Fruit fly (Drosophila melanogaster) whole organism: ENCODE measurements around the gene Mob3.

Experiments
- CG8478 ChIP-seq: fragments of >200 bp; optimal IDR thresholded peaks from 2 replicates; lab custom pipeline; 2018; ENCODE audit warnings: inconsistent platforms
- Dll ChIP-seq: fragments of >200 bp; optimal IDR thresholded peaks from 2 replicates; lab custom pipeline; 2017
- EcR ChIP-seq, 2 experiments: fragments of >200 bp; optimal IDR thresholded peaks; 2 replicates each; lab custom pipeline; 2017; ENCODE audit warnings: missing biosample characterization in 2 of 2, missing genetic modification characterization in 2 of 2, missing genetic modification reagents in 2 of 2
- pan ChIP-seq: fragments of >200 bp; optimal IDR thresholded peaks from 2 replicates; lab custom pipeline; 2017
- psq ChIP-seq: fragments of >200 bp; optimal IDR thresholded peaks from 2 replicates; lab custom pipeline; 2017
- usp ChIP-seq: fragments of >200 bp; optimal IDR thresholded peaks from 2 replicates; lab custom pipeline; 2017; ENCODE audit warnings: missing biosample characterization, missing genetic modification characterization, mixed read lengths

Gene Mob3

DNA sequence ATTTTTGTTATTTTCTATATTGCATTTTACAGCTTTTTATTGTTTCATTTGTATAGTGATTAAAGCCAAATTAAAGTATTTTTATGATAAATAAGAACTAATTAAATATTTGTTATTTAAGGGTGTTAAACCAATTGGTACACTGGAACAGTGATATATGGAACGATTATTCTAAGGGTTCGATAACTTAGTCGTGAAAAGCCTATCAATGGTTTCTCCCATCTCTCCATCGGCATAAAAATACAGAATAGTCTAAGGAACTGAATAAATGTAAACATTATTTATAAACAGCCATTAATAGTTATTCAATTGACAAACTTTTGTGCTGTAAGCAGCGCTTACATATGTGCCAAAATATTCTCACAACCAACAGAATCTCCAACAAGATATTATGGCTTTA is at the start of gene Mob3:
TSS of gene Mob3 (plus strand) at position 208 of the 400 bp plus-strand sequence.
- TF ChIP-seq psq (no peak), Dll (lab: Kevin White, UChicago) (no peak), CG8478 (lab: Kevin White, UChicago) (no peak), usp (GFP tag; lab: Kevin White, UChicago) (no peak), EcR (GFP tag; optimal IDR thresholded peaks at IDR 0.05; lab: Kevin White, UChicago) (no peak), pan (lab: Kevin White, UChicago) (no peak)

DNA sequence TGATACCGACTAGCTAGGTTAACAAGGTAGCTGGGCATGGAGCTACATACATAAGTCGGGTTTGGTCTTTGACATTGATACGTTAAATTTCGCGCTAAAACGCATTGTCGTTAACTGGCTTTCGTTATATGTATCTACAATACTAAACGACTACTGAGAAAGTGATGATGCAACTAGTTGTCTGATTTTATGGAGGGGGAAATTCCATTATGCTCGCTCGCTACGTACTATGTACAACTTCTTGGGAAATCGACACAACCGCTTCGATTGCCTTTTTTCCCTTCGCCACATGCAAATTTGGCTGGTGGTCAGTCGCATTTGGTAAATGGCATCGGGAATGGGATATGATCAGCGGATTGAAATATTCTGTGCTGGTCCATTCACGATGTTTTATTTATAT is 45.1 kb upstream of the Mob3 start:
- TF ChIP-seq psq, result no peak
- TF ChIP-seq EcR (GFP tag; optimal IDR thresholded peaks at IDR 0.05; lab: Kevin White, UChicago), result no peak
- TF ChIP-seq usp (GFP tag; lab: Kevin White, UChicago), result no peak
- no peak for TF ChIP-seq CG8478 (lab: Kevin White, UChicago)
- TF ChIP-seq pan (lab: Kevin White, UChicago), result no peak
- TF ChIP-seq Dll (lab: Kevin White, UChicago), result no peak

DNA sequence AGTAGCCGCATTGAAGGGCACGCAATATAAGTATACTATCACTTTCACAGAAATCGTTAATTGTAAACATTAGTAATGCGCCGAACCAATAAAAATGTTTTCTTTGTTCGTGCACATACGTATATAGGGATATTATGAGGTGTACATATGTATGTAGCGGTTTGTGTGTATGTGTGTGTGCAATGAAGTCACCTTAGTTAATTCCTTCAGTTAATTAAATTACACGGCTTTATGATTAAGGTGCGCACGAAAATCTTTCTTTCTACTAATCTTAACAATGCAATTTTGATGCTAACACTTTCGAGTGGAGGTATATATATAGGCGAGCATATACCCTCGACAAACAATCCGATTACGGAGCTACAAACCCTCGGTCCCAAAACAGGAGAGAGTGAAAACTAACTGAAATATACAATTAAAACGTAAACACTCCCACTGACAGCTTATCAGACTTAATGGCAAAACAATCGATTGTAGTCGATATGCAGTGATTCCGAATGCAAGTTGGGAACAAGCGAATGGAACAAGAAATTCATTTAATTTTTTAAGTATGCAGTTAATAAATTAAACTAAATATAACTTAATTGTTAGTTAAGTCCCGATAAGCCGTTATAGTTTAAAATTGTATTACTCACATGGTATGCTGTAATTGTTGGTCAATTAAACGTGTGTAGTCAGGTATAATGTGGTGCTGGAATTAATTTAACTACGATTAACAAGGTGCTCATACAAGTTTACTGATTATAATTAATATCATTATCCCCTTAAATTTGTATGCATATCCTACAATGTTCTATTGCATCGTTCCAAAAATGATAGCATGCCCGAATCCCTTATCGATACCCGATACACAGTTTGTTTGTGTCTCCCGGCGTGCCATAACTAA is 44.4 kb upstream of the Mob3 start, which contains the start of the genes Npc1a and Prosalpha6:
TSS of gene Npc1a (minus strand) at position 716 of the 886 bp plus-strand sequence.
TSS of gene Prosalpha6 (plus strand) at position 851 of the 886 bp plus-strand sequence.
- TF ChIP-seq EcR (GFP tag; optimal IDR thresholded peaks at IDR 0.05; lab: Kevin White, UChicago) (no peak), usp (GFP tag; lab: Kevin White, UChicago) (no peak), CG8478 (lab: Kevin White, UChicago) (no peak), Dll (lab: Kevin White, UChicago) (no peak), psq (no peak), pan (lab: Kevin White, UChicago) (no peak)

DNA sequence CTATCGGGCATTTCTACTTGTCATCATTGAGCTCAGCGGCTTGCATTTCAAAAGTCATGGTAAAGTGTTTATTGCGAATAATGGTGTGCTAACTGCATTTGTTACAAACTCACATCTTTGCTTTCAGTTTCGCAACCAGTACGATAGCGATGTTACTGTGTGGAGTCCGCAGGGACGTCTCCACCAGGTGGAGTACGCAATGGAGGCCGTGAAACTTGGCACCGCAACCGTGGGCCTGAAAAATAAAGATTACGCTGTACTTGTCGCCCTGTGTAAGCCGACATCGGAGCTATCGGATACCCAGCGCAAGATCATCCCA is 43.8 kb upstream of the Mob3 start:
- TF ChIP-seq psq (no peak), CG8478 (lab: Kevin White, UChicago) (no peak), EcR (GFP tag; optimal IDR thresholded peaks at IDR 0.05; lab: Kevin White, UChicago) (no peak), Dll (lab: Kevin White, UChicago) (no peak), usp (GFP tag; lab: Kevin White, UChicago) (no peak), pan (lab: Kevin White, UChicago) (no peak)

DNA sequence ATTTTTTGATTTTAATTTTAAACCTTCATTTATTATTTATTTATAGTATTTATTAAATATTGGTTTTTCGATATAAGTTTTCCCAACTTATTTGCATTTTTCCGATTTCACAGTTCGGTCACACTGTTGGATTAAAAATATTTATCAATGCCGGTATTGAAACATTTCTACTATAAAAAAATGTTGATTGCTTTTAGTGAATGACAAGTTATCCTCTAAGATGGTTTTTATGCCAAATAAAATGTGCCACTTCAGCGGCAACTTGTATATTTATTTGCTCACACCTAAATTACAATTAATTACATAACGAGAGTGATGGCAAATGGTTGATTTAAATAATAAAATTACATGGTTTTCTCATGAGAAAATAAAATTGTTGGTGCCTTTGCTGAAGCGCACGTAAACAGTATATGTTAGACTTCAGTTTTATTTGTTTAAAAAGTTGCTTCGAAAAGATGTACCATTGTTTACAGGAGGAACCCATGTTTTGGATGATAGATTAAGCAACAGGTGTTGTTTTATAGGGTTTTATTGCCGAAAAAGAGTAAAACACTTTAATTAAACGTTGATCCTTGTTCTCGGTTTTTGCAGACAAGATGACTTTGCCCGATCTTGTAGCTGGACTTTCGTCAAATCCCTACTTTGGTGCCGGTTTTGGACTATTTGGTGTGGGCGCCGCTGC is 42.4 kb upstream of the Mob3 start, which contains the start of gene Bcs1:
TSS of gene Bcs1 (plus strand) at position 108 of the 682 bp plus-strand sequence.
- TF ChIP-seq Dll (lab: Kevin White, UChicago), result no peak

DNA sequence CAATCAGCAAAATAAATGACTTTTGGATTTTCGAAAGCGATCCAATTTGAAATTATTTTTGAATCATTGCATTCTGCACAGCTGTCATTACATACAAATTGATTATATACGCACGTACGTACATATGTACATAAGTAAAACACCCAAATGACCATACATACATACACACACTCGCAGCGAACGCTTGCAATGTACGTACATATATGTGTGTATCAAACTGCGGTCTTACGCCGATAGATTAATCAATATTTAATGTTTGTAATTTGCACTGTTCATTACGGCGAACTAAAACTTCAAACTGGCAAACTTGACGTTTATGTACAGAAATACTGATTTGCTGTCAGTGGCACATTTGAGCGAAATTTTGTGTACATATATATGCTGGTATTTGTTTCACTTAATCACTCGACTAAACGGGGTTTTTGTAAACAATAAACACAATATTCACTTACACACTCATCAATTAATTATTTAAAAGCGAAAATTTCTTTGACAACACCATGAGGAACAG is 38.9 kb upstream of the Mob3 start:
- no peak for TF ChIP-seq Dll (lab: Kevin White, UChicago)
- no peak for TF ChIP-seq EcR (GFP tag; optimal IDR thresholded peaks at IDR 0.05; lab: Kevin White, UChicago)
- no peak for TF ChIP-seq pan (lab: Kevin White, UChicago)
- no peak for TF ChIP-seq CG8478 (lab: Kevin White, UChicago)
- TF ChIP-seq usp (GFP tag; lab: Kevin White, UChicago), result no peak
- no peak for TF ChIP-seq psq

DNA sequence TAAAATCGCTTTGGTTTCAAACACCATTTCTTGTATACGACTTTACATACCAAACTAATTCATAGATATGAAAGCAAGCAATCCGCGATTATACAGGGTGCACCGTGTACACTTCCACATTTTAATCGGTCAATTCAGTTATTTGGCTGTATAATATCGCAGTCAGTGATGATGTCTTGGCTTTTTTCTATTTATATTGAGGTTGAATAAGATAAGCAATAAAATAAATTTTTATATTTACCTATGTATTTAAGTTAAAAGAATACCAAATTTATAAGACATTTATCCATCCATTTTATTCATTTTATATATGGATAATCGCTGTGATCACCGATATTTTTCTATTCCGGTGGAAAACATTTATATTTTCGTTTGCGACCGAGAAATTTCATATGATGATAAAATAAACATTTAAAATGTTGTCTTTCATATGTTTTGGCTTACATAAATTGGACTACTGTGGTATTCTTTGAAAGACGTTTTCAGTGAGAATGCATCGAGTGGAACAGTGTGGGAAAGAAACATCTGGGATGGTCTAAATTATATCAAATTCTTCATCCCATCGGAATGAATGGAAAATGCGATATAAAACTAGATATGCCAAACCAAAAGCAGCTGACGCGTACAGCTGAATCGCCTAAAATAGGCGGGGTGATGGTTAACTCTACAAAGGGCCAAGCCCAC is 38.3 kb upstream of the Mob3 start, which contains the start of gene CG5708:
TSS of gene CG5708 (minus strand) at position 85 of the 684 bp plus-strand sequence.
- no peak for TF ChIP-seq pan (lab: Kevin White, UChicago)
- no peak for TF ChIP-seq usp (GFP tag; lab: Kevin White, UChicago)
- no peak for TF ChIP-seq CG8478 (lab: Kevin White, UChicago)
- TF ChIP-seq psq, result no peak
- no peak for TF ChIP-seq EcR (GFP tag; optimal IDR thresholded peaks at IDR 0.05; lab: Kevin White, UChicago)
- TF ChIP-seq Dll (lab: Kevin White, UChicago), result no peak

DNA sequence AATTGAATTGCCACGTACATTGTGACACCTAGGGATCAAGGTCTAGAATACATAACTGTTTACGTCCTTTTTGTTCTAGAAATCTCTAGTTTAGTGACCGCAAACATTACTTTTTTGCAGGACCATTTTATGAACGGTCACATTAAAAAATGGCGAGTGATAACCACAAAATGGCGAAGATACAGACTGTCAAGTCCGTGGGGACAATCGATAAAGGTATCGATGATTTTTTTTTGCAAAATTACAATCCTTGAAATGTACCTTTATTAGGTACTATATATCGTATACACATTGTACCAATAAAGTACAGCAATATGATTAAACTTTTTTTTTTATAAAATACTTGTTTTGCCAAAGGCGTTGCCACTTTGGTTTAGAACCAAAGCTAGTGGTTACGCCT is 34.7 kb upstream of the Mob3 start:
- no peak for TF ChIP-seq usp (GFP tag; lab: Kevin White, UChicago)
- TF ChIP-seq EcR (GFP tag; optimal IDR thresholded peaks at IDR 0.05; lab: Kevin White, UChicago), result no peak
- no peak for TF ChIP-seq psq
- no peak for TF ChIP-seq CG8478 (lab: Kevin White, UChicago)
- no peak for TF ChIP-seq Dll (lab: Kevin White, UChicago)
- TF ChIP-seq pan (lab: Kevin White, UChicago), result no peak

DNA sequence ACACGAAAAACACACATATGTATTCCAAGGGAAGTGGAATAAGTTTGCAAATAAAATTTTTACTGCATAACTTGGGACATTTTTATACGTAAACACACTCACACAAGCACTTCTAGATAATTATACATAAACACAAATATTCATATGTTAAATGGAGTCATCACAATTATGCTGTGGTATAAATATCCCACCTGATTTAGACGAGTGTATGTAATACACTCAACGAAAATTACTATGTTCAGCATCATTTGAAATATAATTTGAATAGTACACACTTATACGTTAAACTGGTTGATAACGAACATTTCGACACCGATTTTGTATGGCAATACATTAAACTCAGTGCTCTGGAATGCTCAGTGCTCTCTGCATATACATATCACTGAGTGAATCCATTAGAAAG is 34.0 kb upstream of the Mob3 start:
- no peak for TF ChIP-seq EcR (GFP tag; optimal IDR thresholded peaks at IDR 0.05; lab: Kevin White, UChicago)

DNA sequence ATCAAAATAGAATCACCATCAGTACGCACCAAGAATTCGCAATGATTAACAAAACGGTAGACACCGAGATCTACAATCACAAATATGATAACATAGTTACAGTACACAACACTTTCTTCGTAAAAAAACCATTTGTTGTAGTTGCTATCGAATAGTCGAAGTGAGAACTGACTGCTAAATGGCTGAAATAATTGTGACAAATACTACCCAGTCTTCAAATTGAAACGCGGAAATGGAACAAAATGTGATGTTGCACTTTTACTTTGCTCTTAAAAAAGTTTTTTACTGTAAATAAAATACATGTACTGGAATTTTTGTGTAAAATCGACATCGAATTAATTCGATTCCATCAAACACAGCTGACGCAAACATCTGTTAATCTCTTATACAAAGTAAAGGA is 33.6 kb upstream of the Mob3 start, which contains the start of gene ova:
TSS of gene ova (minus strand) at position 183 of the 400 bp plus-strand sequence.
- TF ChIP-seq pan (lab: Kevin White, UChicago), result no peak
- TF ChIP-seq Dll (lab: Kevin White, UChicago), result no peak
- no peak for TF ChIP-seq CG8478 (lab: Kevin White, UChicago)
- no peak for TF ChIP-seq EcR (GFP tag; optimal IDR thresholded peaks at IDR 0.05; lab: Kevin White, UChicago)
- TF ChIP-seq psq, result no peak
- TF ChIP-seq usp (GFP tag; lab: Kevin White, UChicago), result no peak
